Worm (Caenorhabditis elegans) whole organism, L1 larva: Measurements from ENCODE around the gene decr-1.2.

Experiments used
- alr-1 ChIP-seq: fragments of 200-800 bp; sonication (Bioruptor generic); optimal IDR thresholded peaks from 2 replicates; lab custom pipeline; 2018; ENCODE audit warnings: borderline replicate concordance, mild to moderate bottlenecking, missing genetic modification characterization, missing compliant biosample characterization
- ama-1 ChIP-seq: fragments of 150-350 bp; optimal IDR thresholded peaks from 2 replicates; lab custom pipeline; 2014
- blmp-1 ChIP-seq: fragments of 150-350 bp; optimal IDR thresholded peaks from 2 replicates; lab custom pipeline; 2014; ENCODE audit warnings: missing biosample characterization, missing genetic modification characterization
- ceh-63 ChIP-seq: fragments of 200-800 bp; sonication (Bioruptor generic); optimal IDR thresholded peaks from 2 replicates; lab custom pipeline; 2018; ENCODE audit warnings: mild to moderate bottlenecking, missing genetic modification characterization, missing compliant biosample characterization
- ceh-82 ChIP-seq, 3 experiments: fragments of 150-350 bp in 1 of 3; sonication (generic microtip) in 2 of 3; optimal IDR thresholded peaks; 2 replicates each; lab custom pipeline; 2014 to 2017; ENCODE audit warnings: missing biosample characterization in 3 of 3, missing genetic modification characterization in 3 of 3
- ces-1 ChIP-seq: fragments of 150-350 bp; optimal IDR thresholded peaks from 2 replicates; lab custom pipeline; 2014; ENCODE audit warnings: missing biosample characterization, missing genetic modification reagents, missing genetic modification characterization
- efl-1 ChIP-seq, 4 experiments: fragments of 150-350 bp; optimal IDR thresholded peaks in 3 of 4; peaks in 1 of 4; 1 replicate in 1 of 4; 2 replicates in 3 of 4; lab custom pipeline; 2014; ENCODE audit warnings: missing biosample characterization in 2 of 4, missing genetic modification characterization in 2 of 4, missing genetic modification reagents in 2 of 4
- egl-13 ChIP-seq: sonication (generic microtip); optimal IDR thresholded peaks from 2 replicates; lab custom pipeline; 2016; ENCODE audit warnings: missing genotype, missing genetic modification reagents, missing genetic modification characterization, missing compliant biosample characterization
- elt-2 ChIP-seq: sonication (generic microtip); optimal IDR thresholded peaks from 2 replicates; lab custom pipeline; 2016; ENCODE audit warnings: missing genetic modification characterization, mild to moderate bottlenecking, inconsistent platforms, missing compliant biosample characterization, missing genetic modification reagents
- elt-3 ChIP-seq, 6 experiments: fragments of 150-350 bp in 1 of 6; sonication (generic microtip); optimal IDR thresholded peaks; 2 replicates each; lab custom pipeline; 2017 to 2018; ENCODE audit warnings: missing biosample characterization in 6 of 6, missing genetic modification characterization in 6 of 6, inconsistent platforms in 1 of 6
- ets-5 ChIP-seq: fragments of 200-800 bp; sonication (Bioruptor generic); IDR thresholded peaks from 2 replicates; pipeline ENCODE4 v1.3.6; 2022; ENCODE audit warnings: missing genetic modification characterization, missing compliant biosample characterization
- fkh-10 ChIP-seq: sonication (generic microtip); optimal IDR thresholded peaks from 2 replicates; lab custom pipeline; 2017; ENCODE audit warnings: missing biosample characterization, missing genetic modification reagents, missing genetic modification characterization
- fkh-4 ChIP-seq: sonication (generic microtip); optimal IDR thresholded peaks from 2 replicates; lab custom pipeline; 2016; ENCODE audit warnings: missing compliant biosample characterization, missing genetic modification characterization, borderline replicate concordance
- fos-1 ChIP-seq: fragments of 150-350 bp; optimal IDR thresholded peaks from 2 replicates; lab custom pipeline; 2014; ENCODE audit warnings: missing biosample characterization, missing genetic modification characterization
- irx-1 ChIP-seq: sonication (generic microtip); optimal IDR thresholded peaks from 2 replicates; lab custom pipeline; 2016; ENCODE audit warnings: missing genetic modification characterization, missing compliant biosample characterization
- jun-1 ChIP-seq: fragments of 150-350 bp; optimal IDR thresholded peaks from 2 replicates; lab custom pipeline; 2014; ENCODE audit warnings: missing biosample characterization, missing genetic modification reagents, missing genetic modification characterization
- lin-13 ChIP-seq: fragments of 150-350 bp; optimal IDR thresholded peaks from 2 replicates; lab custom pipeline; 2014; ENCODE audit warnings: missing biosample characterization, missing genetic modification reagents, missing genetic modification characterization
- lin-35 ChIP-seq, 2 experiments: fragments of 150-350 bp; optimal IDR thresholded peaks; 2 replicates each; lab custom pipeline; 2014; ENCODE audit warnings: missing biosample characterization in 2 of 2, missing genetic modification characterization in 2 of 2, missing genetic modification reagents in 2 of 2
- lin-39 ChIP-seq: fragments of 150-350 bp; optimal IDR thresholded peaks from 2 replicates; lab custom pipeline; 2014; ENCODE audit warnings: missing biosample characterization, missing genetic modification reagents, missing genetic modification characterization
- lsy-2 ChIP-seq, 2 experiments: fragments of 150-350 bp; optimal IDR thresholded peaks; 2 replicates each; lab custom pipeline; 2014; ENCODE audit warnings: missing biosample characterization in 2 of 2, missing genetic modification characterization in 2 of 2
- mdl-1 ChIP-seq, 2 experiments: fragments of 150-350 bp; optimal IDR thresholded peaks; 2 replicates each; lab custom pipeline; 2014 to 2017; ENCODE audit warnings: missing biosample characterization in 2 of 2, missing genetic modification characterization in 2 of 2, inconsistent platforms in 1 of 2
- mep-1 ChIP-seq: fragments of 150-350 bp; optimal IDR thresholded peaks from 2 replicates; lab custom pipeline; 2014; ENCODE audit warnings: missing biosample characterization, missing genetic modification characterization
- nhr-12 ChIP-seq: sonication (generic microtip); optimal IDR thresholded peaks from 2 replicates; lab custom pipeline; 2017; ENCODE audit warnings: missing biosample characterization, missing genetic modification characterization
- nhr-19 ChIP-seq: fragments of 200-800 bp; sonication (Bioruptor generic); conservative IDR thresholded peaks from 2 replicates; pipeline ENCODE4 v1.3.6; 2022; ENCODE audit warnings: missing genetic modification characterization, missing compliant biosample characterization
- nhr-20 ChIP-seq: sonication (generic microtip); optimal IDR thresholded peaks from 2 replicates; lab custom pipeline; 2016; ENCODE audit warnings: mild to moderate bottlenecking, missing genetic modification characterization, missing compliant biosample characterization
- nhr-237 ChIP-seq: fragments of 150-350 bp; optimal IDR thresholded peaks from 2 replicates; lab custom pipeline; 2014; ENCODE audit warnings: missing biosample characterization, missing genetic modification characterization
- nhr-28 ChIP-seq: fragments of 150-350 bp; optimal IDR thresholded peaks from 2 replicates; lab custom pipeline; 2014; ENCODE audit warnings: missing biosample characterization, missing genetic modification characterization
- nhr-47 ChIP-seq: sonication (generic microtip); optimal IDR thresholded peaks from 2 replicates; lab custom pipeline; 2016; ENCODE audit warnings: mild to moderate bottlenecking, missing genetic modification characterization, moderate library complexity, missing compliant biosample characterization
- nhr-71 ChIP-seq: sonication (generic microtip); optimal IDR thresholded peaks from 2 replicates; lab custom pipeline; 2016; ENCODE audit warnings: mild to moderate bottlenecking, missing genetic modification characterization, moderate library complexity, missing compliant biosample characterization
- nhr-76 ChIP-seq: sonication (generic microtip); optimal IDR thresholded peaks from 2 replicates; lab custom pipeline; 2017; ENCODE audit warnings: missing biosample characterization, missing genetic modification characterization
- nhr-77 ChIP-seq: fragments of 150-350 bp; optimal IDR thresholded peaks from 2 replicates; lab custom pipeline; 2014; ENCODE audit warnings: missing biosample characterization, missing genetic modification characterization
- nhr-84 ChIP-seq: sonication (generic microtip); optimal IDR thresholded peaks from 2 replicates; lab custom pipeline; 2017; ENCODE audit warnings: missing biosample characterization, missing genetic modification characterization
- pag-3 ChIP-seq: sonication (generic microtip); optimal IDR thresholded peaks from 2 replicates; lab custom pipeline; 2017; ENCODE audit warnings: missing genetic modification characterization, mild to moderate bottlenecking, missing compliant biosample characterization, antibody characterized with exemption, borderline replicate concordance; ENCODE audit not compliant: insufficient read depth
- pqm-1 ChIP-seq: sonication (generic microtip); optimal IDR thresholded peaks from 3 replicates; lab custom pipeline; 2017; ENCODE audit warnings: missing biosample characterization, missing genetic modification characterization
- snpc-4 ChIP-seq: fragments of 150-350 bp; optimal IDR thresholded peaks from 2 replicates; lab custom pipeline; 2014; ENCODE audit warnings: missing biosample characterization, missing genetic modification characterization
- snu-23 ChIP-seq: sonication (generic microtip); optimal IDR thresholded peaks from 2 replicates; lab custom pipeline; 2016; ENCODE audit warnings: missing genetic modification characterization, missing compliant biosample characterization
- swsn-7 ChIP-seq: sonication (generic microtip); optimal IDR thresholded peaks from 2 replicates; lab custom pipeline; 2016; ENCODE audit warnings: missing genetic modification characterization, missing compliant biosample characterization
- tbx-2 ChIP-seq: sonication (generic microtip); optimal IDR thresholded peaks from 2 replicates; lab custom pipeline; 2016; ENCODE audit warnings: missing genetic modification characterization, missing compliant biosample characterization
- unc-130 ChIP-seq: fragments of 150-350 bp; optimal IDR thresholded peaks from 2 replicates; lab custom pipeline; 2017; ENCODE audit warnings: missing biosample characterization, missing genetic modification characterization, inconsistent platforms
- unc-30 ChIP-seq: sonication (generic microtip); optimal IDR thresholded peaks from 2 replicates; lab custom pipeline; 2017; ENCODE audit warnings: missing biosample characterization, missing genetic modification characterization
- unc-98 ChIP-seq: fragments of 200-800 bp; sonication (Bioruptor generic); IDR thresholded peaks from 2 replicates; pipeline ENCODE4 v1.3.6; 2022; ENCODE audit warnings: missing genetic modification characterization, missing compliant biosample characterization
- zag-1 ChIP-seq: fragments of 150-350 bp; optimal IDR thresholded peaks from 2 replicates; lab custom pipeline; 2014; ENCODE audit warnings: missing biosample characterization, missing genetic modification characterization
- ztf-11 ChIP-seq, 2 experiments: sonication (generic microtip); optimal IDR thresholded peaks; 2 replicates each; lab custom pipeline; 2016 to 2017; ENCODE audit warnings: missing genetic modification characterization in 2 of 2, missing biosample characterization in 1 of 2, missing compliant biosample characterization in 1 of 2

decr-1.2 gene

ce11 chrII:8566806-8567266, 21.4 kb downstream of the decr-1.2 start, which contains the start of gene F54C9.3 (continued):
- TF ChIP-seq nhr-47 (tag; lab: Kevin White, UChicago) (no peak), nhr-20 (tag; lab: Kevin White, UChicago) (no peak), lsy-2 (tag; optimal IDR thresholded peaks at IDR 0.05; lab: Kevin White, UChicago) (peak in 1 of 2 experiments; percentile 13), snpc-4 (tag; lab: Kevin White, UChicago) (no peak), fkh-4 (tag; lab: Kevin White, UChicago) (no peak), nhr-84 (tag; lab: Kevin White, UChicago) (no peak)
- TF ChIP-seq, all 84 proteins: peak for 9

ce11 chrII:8568234-8568969, 23.0 kb downstream of the decr-1.2 start:
- no peak for TF ChIP-seq nhr-28 (tag; lab: Kevin White, UChicago)
- no peak for TF ChIP-seq elt-3 (tag; optimal IDR thresholded peaks at IDR 0.05; lab: Kevin White, UChicago)
- TF ChIP-seq unc-30 (tag; lab: Kevin White, UChicago) = no peak
- no peak for TF ChIP-seq ets-5 (GFP tag; lab: Robert Waterston, UW)
- no peak for TF ChIP-seq alr-1 (tag; lab: Kevin White, UChicago)
- TF ChIP-seq irx-1 (tag; lab: Kevin White, UChicago) = no peak
- TF ChIP-seq zag-1 (tag; lab: Kevin White, UChicago) = no peak
- no peak for TF ChIP-seq swsn-7
- no peak for TF ChIP-seq ceh-82 (tag; optimal IDR thresholded peaks at IDR 0.05; lab: Kevin White, UChicago)
- no peak for TF ChIP-seq ama-1 (lab: Kevin White, UChicago)
- TF ChIP-seq ces-1 (GFP tag; lab: Kevin White, UChicago) = no peak
- TF ChIP-seq pag-3 (tag; lab: Kevin White, UChicago) = no peak
- no peak for TF ChIP-seq egl-13 (tag; lab: Kevin White, UChicago)
- no peak for TF ChIP-seq unc-130 (tag; lab: Kevin White, UChicago)
- TF ChIP-seq elt-2 (tag; lab: Kevin White, UChicago) = no peak
- no peak for TF ChIP-seq tbx-2 (tag; lab: Kevin White, UChicago)

- TF ChIP-seq fkh-10 = peak; percentile 72
- peak; percentile 91 for TF ChIP-seq nhr-47 (tag; lab: Kevin White, UChicago)
- TF ChIP-seq snu-23 = peak; percentile 95
- TF ChIP-seq efl-1 (optimal IDR thresholded peaks at IDR 0.05; lab: Kevin White, UChicago) = peak; percentile 82 to 98
- peak; percentile 97 to 100 for TF ChIP-seq efl-1 (GFP tag; optimal IDR thresholded peaks at IDR 0.05 in 1 of 2; lab: Kevin White, UChicago)
- peak; percentile 87 for TF ChIP-seq lin-13 (GFP tag; lab: Kevin White, UChicago)
- peak; percentile 78 for TF ChIP-seq nhr-237 (tag; lab: Kevin White, UChicago)
- TF ChIP-seq pqm-1 = no peak
- peak; percentile 86 for TF ChIP-seq blmp-1 (tag; lab: Kevin White, UChicago)
- peak; percentile 87 for TF ChIP-seq nhr-77 (tag; lab: Kevin White, UChicago)
- peak; percentile 81 for TF ChIP-seq jun-1 (tag; lab: Kevin White, UChicago)
- peak; percentile 79 for TF ChIP-seq fos-1
- peak in 1 of 2 experiments; percentile 56 for TF ChIP-seq ztf-11 (tag; optimal IDR thresholded peaks at IDR 0.05; lab: Kevin White, UChicago)
- TF ChIP-seq mep-1 (tag; lab: Kevin White, UChicago) = peak; percentile 98
- TF ChIP-seq nhr-19 = peak; percentile 88
- TF ChIP-seq ces-1 (GFP tag; lab: Kevin White, UChicago) = no peak
- no peak for TF ChIP-seq unc-98
- peak; percentile 47 for TF ChIP-seq lin-39 (tag; lab: Kevin White, UChicago)
- TF ChIP-seq mdl-1 (tag; optimal IDR thresholded peaks at IDR 0.05; lab: Kevin White, UChicago) = peak in 1 of 2 experiments; percentile 85
- TF ChIP-seq nhr-12 (tag; lab: Kevin White, UChicago) = no peak
- peak; percentile 97 to 99 for TF ChIP-seq lsy-2 (tag; optimal IDR thresholded peaks at IDR 0.05; lab: Kevin White, UChicago)
- TF ChIP-seq ceh-63 = no peak
- TF ChIP-seq pag-3 (tag; lab: Kevin White, UChicago) = no peak
- TF ChIP-seq nhr-84 (tag; lab: Kevin White, UChicago) = no peak
- peak; percentile 94 for TF ChIP-seq nhr-71 (tag; lab: Kevin White, UChicago)
- peak; percentile 74 for TF ChIP-seq egl-13 (tag; lab: Kevin White, UChicago)
- peak; percentile 11 for TF ChIP-seq fkh-4 (tag; lab: Kevin White, UChicago)
- TF ChIP-seq lin-35 (GFP tag; optimal IDR thresholded peaks at IDR 0.05; lab: Kevin White, UChicago) = peak; percentile 98 to 99
- peak; percentile 91 for TF ChIP-seq tbx-2 (tag; lab: Kevin White, UChicago)
- TF ChIP-seq nhr-76 = no peak
- TF ChIP-seq ets-5 (GFP tag; lab: Robert Waterston, UW) = no peak
These were observed 23.9 kb downstream of the decr-1.2 start, which contains the start of the genes col-38 and rpl-5 for ce11 chrII:8569038-8569977. col-38 (minus strand) TSS chrII:8569088. rpl-5 (plus strand) TSS chrII:8569927.
